Fruit fly (Drosophila melanogaster): ENCODE measurements around the gene HGTX.

HGTX gene

dm6 chr3L:14544987-14545943 is 54.1 kb downstream of the HGTX start (continued):
- TF ChIP-seq CG17359 (tag; optimal IDR thresholded peaks at IDR 0.05): peak; percentile 27
- TF ChIP-seq stwl (tag; optimal IDR thresholded peaks at IDR 0.05): no peak
- TF ChIP-seq Adf1 (GFP tag; IDR thresholded peaks at IDR 0.05): no peak
- no peak for TF ChIP-seq YL-1 (GFP tag; optimal IDR thresholded peaks at IDR 0.05)
- TF ChIP-seq CG15011 (GFP tag; optimal IDR thresholded peaks at IDR 0.05): no peak
- no peak for TF ChIP-seq pros (GFP tag; optimal IDR thresholded peaks at IDR 0.05)
- no peak for TF ChIP-seq CG32772 (GFP tag; IDR thresholded peaks at IDR 0.05)
- no peak for TF ChIP-seq ato (GFP tag; IDR thresholded peaks at IDR 0.05; ENCODE audit: partially characterized antibody)
- TF ChIP-seq ara (GFP tag; IDR thresholded peaks at IDR 0.05): no peak; the same call in 1 of the 2 replicates
- peak; percentile 53 for TF ChIP-seq tap (tag; optimal IDR thresholded peaks at IDR 0.05)
- TF ChIP-seq CG11560 (tag; IDR thresholded peaks at IDR 0.05): no peak
- TF ChIP-seq CG2712 (tag; optimal IDR thresholded peaks at IDR 0.05): peak; percentile 70
- peak; percentile 34; the same call in 1 of the 2 replicates for TF ChIP-seq Rfx (GFP tag; IDR thresholded peaks at IDR 0.05)
- no peak for TF ChIP-seq CG34422 (GFP tag; IDR thresholded peaks at IDR 0.05)
- TF ChIP-seq inv (GFP tag; IDR thresholded peaks at IDR 0.05; ENCODE audit: partially characterized antibody): no peak
- peak in 1 of 2 experiments; percentile 45 for TF ChIP-seq bsh (GFP tag; optimal IDR thresholded peaks at IDR 0.05)
- peak; percentile 74; the same call in 1 of the 2 replicates for TF ChIP-seq CG31441 (GFP tag; IDR thresholded peaks at IDR 0.05)
- TF ChIP-seq pb (GFP tag; optimal IDR thresholded peaks at IDR 0.05): no peak
- TF ChIP-seq Xrp1 (GFP tag; IDR thresholded peaks at IDR 0.05): peak; percentile 34; the same call in 1 of the 2 replicates
- TF ChIP-seq slbo (GFP tag; IDR thresholded peaks at IDR 0.05): peak; percentile 44; the same call in 1 of the 2 replicates
- TF ChIP-seq CG7745 (tag; optimal IDR thresholded peaks at IDR 0.05): no peak
- peak in 1 of 2 experiments; percentile 25 for TF ChIP-seq chif (GFP tag; optimal IDR thresholded peaks at IDR 0.05)
- no peak for TF ChIP-seq Kr (GFP tag; optimal IDR thresholded peaks at IDR 0.05)
- TF ChIP-seq ftz-f1 (GFP tag; optimal IDR thresholded peaks at IDR 0.05): peak; percentile 17
- peak; percentile 19 for TF ChIP-seq gcm (GFP tag; optimal IDR thresholded peaks at IDR 0.05)
- TF ChIP-seq CG34224 (GFP tag; IDR thresholded peaks at IDR 0.05; ENCODE audit: partially characterized antibody): no peak
- TF ChIP-seq CG30431 (GFP tag; optimal IDR thresholded peaks at IDR 0.05): no peak
- TF ChIP-seq crol (GFP tag; IDR thresholded peaks at IDR 0.05): no peak
- TF ChIP-seq maf-S (GFP tag; optimal IDR thresholded peaks at IDR 0.05): no peak
- no peak for TF ChIP-seq tll (GFP tag; optimal IDR thresholded peaks at IDR 0.05)
- no peak for TF ChIP-seq Hmx (GFP tag; optimal IDR thresholded peaks at IDR 0.05)
- TF ChIP-seq CG15514 (GFP tag; optimal IDR thresholded peaks at IDR 0.05): peak; percentile 29
- TF ChIP-seq Dek (tag; optimal IDR thresholded peaks at IDR 0.05): no peak
- TF ChIP-seq sens (GFP tag): peak; percentile 85
- TF ChIP-seq pzg (GFP tag; optimal IDR thresholded peaks at IDR 0.05): no peak
- no peak for TF ChIP-seq CG6175 (GFP tag; IDR thresholded peaks at IDR 0.05)
- peak; percentile 64 for TF ChIP-seq Vsx1 (GFP tag; optimal IDR thresholded peaks at IDR 0.05)
- peak; percentile 77 for TF ChIP-seq CG7556 (GFP tag; optimal IDR thresholded peaks at IDR 0.05)
- no peak for TF ChIP-seq D (optimal IDR thresholded peaks at IDR 0.05)
- peak; percentile 65 for TF ChIP-seq D (GFP tag; optimal IDR thresholded peaks at IDR 0.05)
- TF ChIP-seq CG17361 (GFP tag; IDR thresholded peaks at IDR 0.05): peak; percentile 84; the same call in 2 of the 3 replicates
- TF ChIP-seq CG6683 (GFP tag; optimal IDR thresholded peaks at IDR 0.05): no peak
- TF ChIP-seq gce (GFP tag; IDR thresholded peaks at IDR 0.05): no peak
- TF ChIP-seq lola (GFP tag; optimal IDR thresholded peaks at IDR 0.05): peak in 1 of 3 experiments; percentile 51
- TF ChIP-seq sc (optimal IDR thresholded peaks at IDR 0.05): no peak
- peak; percentile 39 for TF ChIP-seq sc (GFP tag; optimal IDR thresholded peaks at IDR 0.05)
- TF ChIP-seq salm (tag; optimal IDR thresholded peaks at IDR 0.05): peak; percentile 40
- TF ChIP-seq CG1529 (GFP tag; optimal IDR thresholded peaks at IDR 0.05): peak; percentile 28
